In the genomic region with DNA sequence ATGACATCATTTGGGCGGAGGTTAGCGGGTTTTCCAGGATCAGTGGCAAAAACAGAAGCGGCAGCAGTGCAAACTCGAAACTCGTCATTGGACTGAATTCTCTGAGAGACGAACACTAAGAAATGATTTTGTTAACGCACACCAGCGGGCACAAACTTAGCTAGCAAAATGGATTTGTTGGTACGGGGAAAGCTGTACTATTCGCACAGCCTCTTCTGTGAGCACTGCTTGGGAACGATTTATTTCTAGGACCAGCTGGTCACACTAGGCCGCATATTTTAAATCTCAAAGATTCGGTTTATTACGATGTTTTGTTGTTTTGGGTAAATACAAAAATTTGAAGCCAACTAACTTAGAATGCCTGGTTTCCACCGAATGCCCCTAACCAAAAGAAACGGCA, we compare ENCODE assay signal across 5 fruit fly cellular contexts.
TF ChIP-seq lines count a peak whose summit lies in the region.

A gene (minus strand): TSS at position 228 of the 400 bp plus-strand sequence.

TF ChIP-seq in whole organism, adult, 20 proteins besides CTCF, POLR2A, EP300 and RAD21 (continued from another document):
- TF ChIP-seq CG12768 (GFP tag; optimal IDR thresholded peaks at IDR 0.05; lab: Kevin White, UChicago): peak; percentile 63
- no peak for TF ChIP-seq cnc (optimal IDR thresholded peaks at IDR 0.05; lab: Kevin White, UChicago)
- peak; percentile 43 for TF ChIP-seq CG33017 (tag; optimal IDR thresholded peaks at IDR 0.05; lab: Kevin White, UChicago)
TF ChIP-seq in whole organism, adult: peak in this region for 14.

TF ChIP-seq in whole organism, embryonic, 481 proteins besides CTCF, POLR2A, EP300 and RAD21 (continued from another document and continues in another):
- TF ChIP-seq pan (optimal IDR thresholded peaks at IDR 0.05; lab: Kevin White, UChicago): no peak
- peak in 1 of 2 experiments; percentile 71 for TF ChIP-seq pan (GFP tag; optimal IDR thresholded peaks at IDR 0.05 in 1 of 2, IDR thresholded peaks at IDR 0.05 in 1 of 2)
- TF ChIP-seq sd (tag; optimal IDR thresholded peaks at IDR 0.05; lab: Kevin White, UChicago): peak; percentile 37
- TF ChIP-seq Oli (tag; optimal IDR thresholded peaks at IDR 0.05; lab: Kevin White, UChicago): peak; percentile 1
- TF ChIP-seq usp (GFP tag; optimal IDR thresholded peaks at IDR 0.05; lab: Kevin White, UChicago): no peak
- TF ChIP-seq grau (tag; optimal IDR thresholded peaks at IDR 0.05; lab: Kevin White, UChicago): peak; percentile 59
- peak; percentile 14 for TF ChIP-seq Nf-YC (tag; optimal IDR thresholded peaks at IDR 0.05; lab: Kevin White, UChicago)
- TF ChIP-seq CG12942 (GFP tag; optimal IDR thresholded peaks at IDR 0.05; lab: Kevin White, UChicago): peak; percentile 52
- TF ChIP-seq Abd-B (GFP tag; optimal IDR thresholded peaks at IDR 0.05; lab: Kevin White, UChicago): peak; percentile 5
- peak; percentile 63 for TF ChIP-seq tin (GFP tag; optimal IDR thresholded peaks at IDR 0.05; lab: Kevin White, UChicago)
- no peak for TF ChIP-seq zen (tag; optimal IDR thresholded peaks at IDR 0.05; lab: Kevin White, UChicago)
- peak; percentile 68 for TF ChIP-seq CG7786 (GFP tag; optimal IDR thresholded peaks at IDR 0.05; lab: Kevin White, UChicago)
- TF ChIP-seq sr (GFP tag; IDR thresholded peaks at IDR 0.05; lab: Robert Waterston, UW): 0 out of 3 replicates have a peak, but pooled peaks have one; percentile 27
- peak; percentile 52; the same call in 1 of the 2 replicates for TF ChIP-seq CG32767 (GFP tag; IDR thresholded peaks at IDR 0.05; lab: Robert Waterston, UW)
- no peak for TF ChIP-seq mld (GFP tag; IDR thresholded peaks at IDR 0.05; lab: Robert Waterston, UW; ENCODE audit: partially characterized antibody)
- peak; percentile 2 for TF ChIP-seq kay (GFP tag; optimal IDR thresholded peaks at IDR 0.05; lab: Kevin White, UChicago)
- peak; percentile 19 for TF ChIP-seq maf-S (GFP tag; optimal IDR thresholded peaks at IDR 0.05; lab: Kevin White, UChicago)
- no peak for TF ChIP-seq cato (GFP tag; optimal IDR thresholded peaks at IDR 0.05; lab: Kevin White, UChicago; ENCODE audit: borderline replicate concordance)
- TF ChIP-seq NFAT (GFP tag; IDR thresholded peaks at IDR 0.05; lab: Robert Waterston, UW): peak; percentile 78
- TF ChIP-seq Sry-δ (GFP tag; optimal IDR thresholded peaks at IDR 0.05; lab: Kevin White, UChicago): peak; percentile 51
- TF ChIP-seq Bdp1 (GFP tag; optimal IDR thresholded peaks at IDR 0.05; lab: Kevin White, UChicago): peak; percentile 46
- TF ChIP-seq rib (GFP tag; IDR thresholded peaks at IDR 0.05; lab: Robert Waterston, UW): no peak
- TF ChIP-seq Elba2 (GFP tag; optimal IDR thresholded peaks at IDR 0.05; lab: Kevin White, UChicago): no peak
- no peak for TF ChIP-seq Max (GFP tag; optimal IDR thresholded peaks at IDR 0.05; lab: Kevin White, UChicago)
- peak; percentile 69 for TF ChIP-seq tgo (GFP tag; IDR thresholded peaks at IDR 0.05; lab: Robert Waterston, UW)
- no peak for TF ChIP-seq sima (GFP tag; optimal IDR thresholded peaks at IDR 0.05; lab: Kevin White, UChicago)
- TF ChIP-seq B-H2 (GFP tag; optimal IDR thresholded peaks at IDR 0.05; lab: Kevin White, UChicago): peak; percentile 40
- peak; percentile 13 for TF ChIP-seq CG10147 (GFP tag; optimal IDR thresholded peaks at IDR 0.05; lab: Kevin White, UChicago)
- TF ChIP-seq Aef1 (GFP tag; IDR thresholded peaks at IDR 0.05; lab: Robert Waterston, UW): peak; percentile 58
- peak; percentile 77 for TF ChIP-seq H2.0 (GFP tag; IDR thresholded peaks at IDR 0.05; lab: Robert Waterston, UW)

TF ChIP-seq in whole organism, prepupa, 60 proteins besides CTCF, POLR2A, EP300 and RAD21 (continued from another document and continues in another):
- TF ChIP-seq Hr4 (GFP tag; optimal IDR thresholded peaks at IDR 0.05; lab: Kevin White, UChicago) (peak; percentile 68), salr (GFP tag; optimal IDR thresholded peaks at IDR 0.05; lab: Kevin White, UChicago) (peak in 1 of 2 experiments; percentile 10), esn (GFP tag; optimal IDR thresholded peaks at IDR 0.05; lab: Kevin White, UChicago) (peak; percentile 69), CG32006 (GFP tag; optimal IDR thresholded peaks at IDR 0.05; lab: Kevin White, UChicago) (peak; percentile 55), CG10631 (GFP tag; optimal IDR thresholded peaks at IDR 0.05; lab: Kevin White, UChicago) (peak; percentile 46), ss (GFP tag; optimal IDR thresholded peaks at IDR 0.05; lab: Kevin White, UChicago) (peak in 1 of 2 experiments; percentile 40), fkh (GFP tag; optimal IDR thresholded peaks at IDR 0.05; lab: Kevin White, UChicago) (no peak), CG3919 (GFP tag; optimal IDR thresholded peaks at IDR 0.05; lab: Kevin White, UChicago) (peak; percentile 81), Met (GFP tag; optimal IDR thresholded peaks at IDR 0.05; lab: Kevin White, UChicago) (peak; percentile 39), CG31627 (GFP tag; optimal IDR thresholded peaks at IDR 0.05; lab: Kevin White, UChicago) (peak; percentile 60), Ets21C (GFP tag; optimal IDR thresholded peaks at IDR 0.05; lab: Kevin White, UChicago) (peak; percentile 14), fd85E (GFP tag; optimal IDR thresholded peaks at IDR 0.05; lab: Kevin White, UChicago) (no peak), fd59A (GFP tag; optimal IDR thresholded peaks at IDR 0.05; lab: Kevin White, UChicago) (no peak), CG4318 (GFP tag; optimal IDR thresholded peaks at IDR 0.05; lab: Kevin White, UChicago) (no peak), CG6808 (GFP tag; optimal IDR thresholded peaks at IDR 0.05; lab: Kevin White, UChicago) (peak; percentile 10), Sox14 (GFP tag; optimal IDR thresholded peaks at IDR 0.05; lab: Kevin White, UChicago) (peak; percentile 65), CG7368 (GFP tag; optimal IDR thresholded peaks at IDR 0.05; lab: Kevin White, UChicago) (peak; percentile 35), svp (GFP tag; lab: Kevin White, UChicago) (peak; percentile 79), Sox102F (GFP tag; optimal IDR thresholded peaks at IDR 0.05; lab: Kevin White, UChicago) (peak; percentile 20), spab (GFP tag; optimal IDR thresholded peaks at IDR 0.05; lab: Kevin White, UChicago) (no peak), CG34406 (GFP tag; optimal IDR thresholded peaks at IDR 0.05; lab: Kevin White, UChicago) (peak; percentile 25), topi (GFP tag; optimal IDR thresholded peaks at IDR 0.05; lab: Kevin White, UChicago) (peak; percentile 30), pdm3 (GFP tag; optimal IDR thresholded peaks at IDR 0.05; lab: Kevin White, UChicago) (peak; percentile 73), CG6854 (GFP tag; optimal IDR thresholded peaks at IDR 0.05; lab: Kevin White, UChicago) (no peak), Blimp-1 (GFP tag; optimal IDR thresholded peaks at IDR 0.05; lab: Kevin White, UChicago) (no peak), CG16779 (tag; optimal IDR thresholded peaks at IDR 0.05; lab: Kevin White, UChicago) (no peak), Gug (GFP tag; IDR thresholded peaks at IDR 0.05; lab: Robert Waterston, UW) (peak; percentile 31; the same call in 1 of the 2 replicates), CG9139 (GFP tag; optimal IDR thresholded peaks at IDR 0.05; lab: Kevin White, UChicago) (no peak), OdsH (GFP tag; optimal IDR thresholded peaks at IDR 0.05; lab: Kevin White, UChicago) (peak; percentile 69), dac (GFP tag; optimal IDR thresholded peaks at IDR 0.05; lab: Kevin White, UChicago) (peak; percentile 38), Ets96B (tag; optimal IDR thresholded peaks at IDR 0.05; lab: Kevin White, UChicago) (peak; percentile 36), CG8319 (GFP tag; optimal IDR thresholded peaks at IDR 0.05; lab: Kevin White, UChicago) (no peak)

TF ChIP-seq in whole organism, pupa, 21 proteins besides CTCF, POLR2A, EP300 and RAD21 (continued from another document):
- peak; percentile 83 for TF ChIP-seq fd96Ca (GFP tag; IDR thresholded peaks at IDR 0.05; lab: Robert Waterston, UW)
TF ChIP-seq in whole organism, pupa: peak in this region for 15.

TF ChIP-seq in whole organism, wandering third instar larva, 38 proteins besides CTCF, POLR2A, EP300 and RAD21 (continued from another document):
- TF ChIP-seq dsf (GFP tag; optimal IDR thresholded peaks at IDR 0.05; lab: Kevin White, UChicago; ENCODE audit: borderline replicate concordance): no peak
- TF ChIP-seq HLH106 (tag; optimal IDR thresholded peaks at IDR 0.05; lab: Kevin White, UChicago): peak; percentile 47
- TF ChIP-seq Rel (GFP tag; optimal IDR thresholded peaks at IDR 0.05; lab: Kevin White, UChicago): no peak
- TF ChIP-seq Rel (tag; optimal IDR thresholded peaks at IDR 0.05; lab: Kevin White, UChicago): peak; percentile 40
- peak; percentile 51 for TF ChIP-seq Sp1 (GFP tag; optimal IDR thresholded peaks at IDR 0.05; lab: Kevin White, UChicago)
- TF ChIP-seq tai (GFP tag; optimal IDR thresholded peaks at IDR 0.05; lab: Kevin White, UChicago): no peak
- TF ChIP-seq foxo (GFP tag; optimal IDR thresholded peaks at IDR 0.05; lab: Kevin White, UChicago): peak in 1 of 2 experiments; percentile 86
- peak; percentile 28 for TF ChIP-seq Mio (GFP tag; optimal IDR thresholded peaks at IDR 0.05; lab: Kevin White, UChicago)
- peak; percentile 69 for TF ChIP-seq ey (GFP tag; optimal IDR thresholded peaks at IDR 0.05; lab: Kevin White, UChicago)
TF ChIP-seq in whole organism, wandering third instar larva: peak in this region for 20.
